Worm (Caenorhabditis elegans): Measurements from ENCODE around the gene skr-7.

Gene skr-7

DNA sequence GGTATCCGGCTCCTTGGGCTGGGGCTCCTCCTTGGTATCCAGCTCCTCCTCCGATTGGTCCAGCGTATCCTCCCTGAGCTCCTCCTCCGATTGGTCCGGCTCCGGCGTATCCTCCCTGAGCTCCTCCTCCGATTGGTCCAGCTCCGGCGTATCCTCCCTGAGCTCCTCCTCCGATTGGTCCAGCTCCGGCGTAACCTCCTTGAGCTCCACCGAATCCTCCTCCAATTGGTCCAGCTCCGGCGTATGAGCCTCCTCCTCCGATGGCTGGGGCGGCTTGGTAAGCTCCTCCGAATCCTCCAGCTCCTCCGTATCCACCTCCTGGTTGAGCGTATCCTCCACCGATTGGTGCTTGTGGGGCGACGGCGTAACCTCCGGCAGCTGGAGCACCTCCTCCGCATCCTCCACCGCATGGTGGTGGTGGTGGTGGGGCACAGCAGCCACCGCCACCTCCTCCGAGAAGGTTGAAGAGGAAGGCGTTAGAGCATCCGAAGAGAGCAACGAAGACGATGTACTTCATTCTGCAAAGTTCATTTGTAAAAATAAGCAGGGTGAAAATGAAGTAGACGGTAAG, 13.3 kb downstream of the skr-7 start, which contains the start of gene Y47D7A.13:
TSS of gene Y47D7A.13 (minus strand) at position 517 of the 571 bp plus-strand sequence.
- no peak for TF ChIP-seq ztf-23 (GFP tag; IDR thresholded peaks at IDR 0.05)
- no peak for TF ChIP-seq flt-1 (GFP tag; IDR thresholded peaks at IDR 0.05)
- no peak for TF ChIP-seq cog-1 (tag; optimal IDR thresholded peaks at IDR 0.05)
- TF ChIP-seq med-1 (GFP tag; optimal IDR thresholded peaks at IDR 0.05; ENCODE audit: insufficient read depth) = no peak
- TF ChIP-seq ref-1 (GFP tag; conservative IDR thresholded peaks at IDR 0.05) = no peak
- no peak for TF ChIP-seq T22C8.4 (GFP tag; IDR thresholded peaks at IDR 0.05)
- TF ChIP-seq klf-2 (GFP tag; conservative IDR thresholded peaks at IDR 0.05) = no peak
- no peak for TF ChIP-seq tab-1 (GFP tag; IDR thresholded peaks at IDR 0.05)
- TF ChIP-seq ztf-29 (GFP tag; IDR thresholded peaks at IDR 0.05) = no peak

DNA sequence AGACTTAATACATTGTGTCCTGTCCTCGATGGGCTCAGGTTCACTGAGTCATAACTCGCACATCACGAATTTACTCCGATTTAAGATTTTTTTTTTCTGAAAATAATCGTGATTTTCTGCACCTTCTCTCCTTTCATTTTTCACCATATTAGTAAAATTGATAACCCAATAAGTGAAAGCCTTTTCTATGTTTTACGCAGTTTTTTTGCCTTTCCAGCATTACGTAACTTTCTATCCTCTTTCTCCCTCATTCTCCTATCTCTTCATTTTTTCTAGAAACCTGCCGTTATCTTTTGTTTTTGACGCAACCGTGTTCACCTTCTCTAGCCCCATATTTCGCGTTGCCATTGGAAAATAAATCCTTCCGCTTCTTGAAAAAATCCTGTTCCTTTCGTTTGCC, 15.0 kb downstream of the skr-7 start:
- TF ChIP-seq tab-1 (GFP tag; IDR thresholded peaks at IDR 0.05) (no peak), flt-1 (GFP tag; IDR thresholded peaks at IDR 0.05) (no peak), T22C8.4 (GFP tag; IDR thresholded peaks at IDR 0.05) (no peak)

DNA sequence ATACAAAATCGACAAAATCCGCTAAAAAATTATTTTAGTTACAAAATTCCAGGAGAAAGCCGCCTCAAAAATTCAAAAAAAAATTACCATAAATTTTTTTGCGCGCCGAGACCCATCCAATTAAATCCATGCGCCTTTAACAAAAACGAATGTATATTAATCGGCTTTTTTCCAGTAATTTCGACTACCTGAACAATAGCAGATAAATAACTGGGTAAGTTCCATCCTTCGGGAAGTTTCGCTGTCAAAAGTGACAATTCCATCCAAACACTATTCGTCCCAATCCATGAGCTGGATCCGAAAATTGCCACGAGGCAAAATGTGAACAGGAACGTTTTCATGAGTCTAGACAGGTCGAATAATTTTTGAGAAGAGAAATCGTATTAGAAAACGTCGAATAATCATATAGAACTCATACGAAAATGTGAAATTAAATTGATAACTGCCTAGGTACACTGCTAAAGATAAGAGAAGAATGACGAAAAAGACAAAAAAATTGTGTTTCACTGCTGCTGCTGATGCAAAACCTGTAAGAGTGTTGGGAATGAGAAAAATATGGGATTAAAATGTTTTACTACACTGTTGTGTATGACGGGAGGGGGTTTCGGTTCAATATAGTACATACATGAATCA, 20.6 kb downstream of the skr-7 start, which contains the start of gene rft-1:
TSS of gene rft-1 (minus strand) at position 475 of the 633 bp plus-strand sequence.
- TF ChIP-seq klf-2 (GFP tag; conservative IDR thresholded peaks at IDR 0.05) = no peak
- TF ChIP-seq flt-1 (GFP tag; IDR thresholded peaks at IDR 0.05) = no peak
- TF ChIP-seq ztf-23 (GFP tag; IDR thresholded peaks at IDR 0.05) = no peak
- TF ChIP-seq tab-1 (GFP tag; IDR thresholded peaks at IDR 0.05) = no peak
- no peak for TF ChIP-seq cog-1 (tag; optimal IDR thresholded peaks at IDR 0.05)
- no peak for TF ChIP-seq T22C8.4 (GFP tag; IDR thresholded peaks at IDR 0.05)
- TF ChIP-seq med-1 (GFP tag; optimal IDR thresholded peaks at IDR 0.05; ENCODE audit: insufficient read depth) = no peak
- no peak for TF ChIP-seq ztf-29 (GFP tag; IDR thresholded peaks at IDR 0.05)
- no peak for TF ChIP-seq ref-1 (GFP tag; conservative IDR thresholded peaks at IDR 0.05)

DNA sequence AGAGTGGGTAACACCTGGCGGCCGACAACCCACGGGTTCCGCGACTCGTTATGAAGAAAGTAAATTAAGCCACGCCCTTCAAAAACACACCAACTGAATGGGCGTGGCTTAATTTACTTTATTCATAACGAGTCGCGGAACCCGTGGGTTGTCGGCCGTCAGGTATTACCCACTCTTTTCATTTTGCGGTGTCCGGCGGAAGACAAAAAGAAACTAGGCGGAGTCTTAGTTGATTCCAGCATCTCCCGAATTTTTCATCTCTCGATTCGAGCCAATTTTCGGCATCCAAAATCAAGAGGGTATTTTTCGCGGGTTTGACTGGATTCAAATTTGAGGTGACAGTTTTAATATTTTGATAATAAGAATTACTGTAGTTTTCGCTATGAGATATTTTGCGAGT, 25.4 kb downstream of the skr-7 start:
- TF ChIP-seq klf-2 (GFP tag; conservative IDR thresholded peaks at IDR 0.05) (no peak), flt-1 (GFP tag; IDR thresholded peaks at IDR 0.05) (no peak), med-1 (GFP tag; optimal IDR thresholded peaks at IDR 0.05; ENCODE audit: insufficient read depth) (no peak), T22C8.4 (GFP tag; IDR thresholded peaks at IDR 0.05) (no peak), tab-1 (GFP tag; IDR thresholded peaks at IDR 0.05) (no peak), ztf-29 (GFP tag; IDR thresholded peaks at IDR 0.05) (no peak), ref-1 (GFP tag; conservative IDR thresholded peaks at IDR 0.05) (no peak), ztf-23 (GFP tag; IDR thresholded peaks at IDR 0.05) (no peak), cog-1 (tag; optimal IDR thresholded peaks at IDR 0.05) (no peak)

DNA sequence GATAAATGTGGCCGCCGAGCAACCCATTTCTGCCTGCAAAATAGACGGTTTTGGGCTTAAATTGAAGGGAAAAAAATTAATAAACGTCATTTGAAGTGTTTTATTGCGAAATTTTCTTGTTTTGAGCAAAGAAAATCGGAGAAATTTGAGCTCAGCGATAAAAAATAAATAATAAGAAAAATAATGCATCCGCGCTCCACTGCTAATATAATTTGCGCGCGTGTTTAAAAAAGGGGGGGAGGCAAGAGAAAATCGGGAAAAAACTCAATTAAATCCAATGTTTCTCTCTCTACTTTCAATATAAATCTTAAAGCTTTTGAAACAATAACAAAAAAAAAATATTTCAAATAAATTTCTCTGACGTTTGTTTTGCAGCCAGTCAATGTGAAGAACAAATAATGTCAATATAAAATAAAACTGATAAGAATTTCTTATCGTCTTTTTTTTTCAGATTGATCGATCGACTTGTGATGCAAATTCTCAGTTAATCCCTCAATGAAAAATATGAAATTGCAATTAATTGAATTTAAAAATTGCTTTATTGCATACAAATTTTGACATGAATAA, 28.4 kb downstream of the skr-7 start, which contains the start of gene rft-2:
TSS of gene rft-2 (minus strand) at position 41 of the 567 bp plus-strand sequence.
- TF ChIP-seq klf-2 (GFP tag; conservative IDR thresholded peaks at IDR 0.05) = no peak

DNA sequence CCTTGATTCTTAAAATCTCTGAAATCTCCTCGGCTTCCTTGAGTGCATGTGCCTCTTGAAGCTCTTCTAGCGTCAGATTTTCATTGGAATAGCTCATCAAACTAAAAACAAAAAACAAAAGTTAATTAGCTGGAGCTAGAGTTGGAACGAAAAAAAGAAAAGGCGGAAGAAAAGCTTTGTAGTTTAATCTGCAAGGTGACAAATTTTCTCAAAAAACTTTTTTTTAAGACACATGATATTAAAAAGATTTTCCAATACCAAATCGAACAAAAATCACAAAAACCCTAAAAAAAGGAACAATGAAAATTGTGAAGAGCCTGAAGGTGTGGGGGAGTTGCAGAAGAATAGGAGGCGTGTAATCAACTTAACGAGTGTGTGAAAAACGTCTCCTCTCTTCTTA, 32.4 kb downstream of the skr-7 start, which contains the start of gene gnrr-5:
TSS of gene gnrr-5 (minus strand) at position 101 of the 400 bp plus-strand sequence.
- TF ChIP-seq ztf-23 (GFP tag; IDR thresholded peaks at IDR 0.05) (no peak), med-1 (GFP tag; optimal IDR thresholded peaks at IDR 0.05; ENCODE audit: insufficient read depth) (no peak), flt-1 (GFP tag; IDR thresholded peaks at IDR 0.05) (no peak), ref-1 (GFP tag; conservative IDR thresholded peaks at IDR 0.05) (no peak), tab-1 (GFP tag; IDR thresholded peaks at IDR 0.05) (no peak), cog-1 (tag; optimal IDR thresholded peaks at IDR 0.05) (no peak), T22C8.4 (GFP tag; IDR thresholded peaks at IDR 0.05) (no peak), ztf-29 (GFP tag; IDR thresholded peaks at IDR 0.05) (no peak), klf-2 (GFP tag; conservative IDR thresholded peaks at IDR 0.05) (no peak)

DNA sequence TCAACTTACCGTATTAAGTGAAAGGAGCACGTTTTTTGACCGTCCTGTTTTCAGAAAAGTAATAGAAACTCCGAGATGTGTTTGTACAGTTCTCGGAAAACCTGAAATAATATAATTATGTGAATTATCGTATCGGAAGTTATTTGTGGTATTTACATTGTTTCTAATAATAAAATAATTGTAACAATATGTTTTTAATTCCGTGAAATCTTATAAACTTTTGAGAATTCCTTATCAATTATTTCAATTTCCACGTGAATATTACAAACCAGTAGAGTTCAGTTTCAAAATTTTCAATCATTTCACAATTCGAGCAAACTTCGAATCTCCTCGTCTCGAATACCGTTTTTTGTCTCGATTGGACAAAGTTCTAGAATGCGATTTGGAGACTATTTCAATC, 48.8 kb downstream of the skr-7 start, which contains the start of gene T08H10.3:
TSS of gene T08H10.3 (plus strand) at position 301 of the 400 bp plus-strand sequence.
- TF ChIP-seq ref-1 (GFP tag; conservative IDR thresholded peaks at IDR 0.05) (no peak), klf-2 (GFP tag; conservative IDR thresholded peaks at IDR 0.05) (no peak), flt-1 (GFP tag; IDR thresholded peaks at IDR 0.05) (no peak), ztf-23 (GFP tag; IDR thresholded peaks at IDR 0.05) (no peak), med-1 (GFP tag; optimal IDR thresholded peaks at IDR 0.05; ENCODE audit: insufficient read depth) (no peak), T22C8.4 (GFP tag; IDR thresholded peaks at IDR 0.05) (no peak)

All from whole organism, midembryonic.